Worm (Caenorhabditis elegans) whole organism, late embryonic: ENCODE measurements around the gene F18A11.3.
"Not testable (repeated sequence)": the region's sequence is repeated elsewhere in the genome, so short reads cannot be mapped to it uniquely, and the experiment has no call there.

Experiments used
- C08G9.2 ChIP-seq: sonication (generic microtip); optimal IDR thresholded peaks from 2 replicates; lab custom pipeline; 2016; ENCODE audit warnings: mild to moderate bottlenecking, missing genetic modification characterization, moderate library complexity, missing compliant biosample characterization
- K09A11.1 ChIP-seq: sonication (generic microtip); optimal IDR thresholded peaks from 2 replicates; lab custom pipeline; 2017; ENCODE audit warnings: antibody characterized with exemption, mild to moderate bottlenecking, missing genetic modification characterization, missing compliant biosample characterization; ENCODE audit not compliant: insufficient read depth
- Y22D7AL.16 ChIP-seq: sonication (generic microtip); optimal IDR thresholded peaks from 2 replicates; lab custom pipeline; 2016; ENCODE audit warnings: missing genetic modification characterization, missing compliant biosample characterization
- ahr-1 ChIP-seq: sonication (generic microtip); optimal IDR thresholded peaks from 2 replicates; lab custom pipeline; 2016; ENCODE audit warnings: missing genetic modification characterization, missing compliant biosample characterization
- ceh-19 ChIP-seq: fragments of 200-800 bp; sonication (Bioruptor generic); optimal IDR thresholded peaks from 2 replicates; lab custom pipeline; 2018; ENCODE audit warnings: mild to moderate bottlenecking, missing genetic modification characterization, missing compliant biosample characterization
- ceh-2 ChIP-seq: sonication (generic microtip); optimal IDR thresholded peaks from 2 replicates; lab custom pipeline; 2016; ENCODE audit warnings: missing genotype, missing genetic modification characterization, missing compliant biosample characterization
- ceh-22 ChIP-seq: sonication (generic microtip); optimal IDR thresholded peaks from 2 replicates; lab custom pipeline; 2017; ENCODE audit warnings: missing biosample characterization, missing genetic modification characterization
- ceh-24 ChIP-seq: sonication (generic microtip); optimal IDR thresholded peaks from 2 replicates; lab custom pipeline; 2016; ENCODE audit warnings: mild to moderate bottlenecking, missing genetic modification characterization, missing compliant biosample characterization
- ceh-30 ChIP-seq: fragments of 150-350 bp; optimal IDR thresholded peaks from 2 replicates; lab custom pipeline; 2014; ENCODE audit warnings: missing biosample characterization, missing genetic modification characterization
- ceh-31 ChIP-seq: sonication (generic microtip); optimal IDR thresholded peaks from 2 replicates; lab custom pipeline; 2016; ENCODE audit warnings: missing genetic modification characterization, missing compliant biosample characterization
- ceh-34 ChIP-seq: sonication (generic microtip); optimal IDR thresholded peaks from 2 replicates; lab custom pipeline; 2016; ENCODE audit warnings: mild to moderate bottlenecking, missing genetic modification characterization, missing compliant biosample characterization
- ceh-48 ChIP-seq: sonication (generic microtip); optimal IDR thresholded peaks from 2 replicates; lab custom pipeline; 2016; ENCODE audit warnings: missing genetic modification characterization, inconsistent platforms, missing compliant biosample characterization
- ceh-6 ChIP-seq: fragments of 200-800 bp; sonication (Bioruptor generic); optimal IDR thresholded peaks from 2 replicates; lab custom pipeline; 2018; ENCODE audit warnings: mild to moderate bottlenecking, missing genetic modification characterization, missing compliant biosample characterization
- ceh-9 ChIP-seq: sonication (generic microtip); optimal IDR thresholded peaks from 2 replicates; lab custom pipeline; 2016; ENCODE audit warnings: mild to moderate bottlenecking, missing genetic modification characterization, inconsistent platforms, missing compliant biosample characterization
- dmd-4 ChIP-seq: sonication (generic microtip); optimal IDR thresholded peaks from 2 replicates; lab custom pipeline; 2016; ENCODE audit warnings: borderline replicate concordance, missing genetic modification characterization, missing compliant biosample characterization
- dve-1 ChIP-seq: sonication (generic microtip); optimal IDR thresholded peaks from 2 replicates; lab custom pipeline; 2017; ENCODE audit warnings: antibody characterized with exemption, mild to moderate bottlenecking, missing genetic modification characterization, missing compliant biosample characterization
- eyg-1 ChIP-seq: sonication (generic microtip); optimal IDR thresholded peaks from 2 replicates; lab custom pipeline; 2016; ENCODE audit warnings: missing genotype, missing genetic modification characterization, missing compliant biosample characterization
- fkh-10 ChIP-seq: fragments of 150-350 bp; optimal IDR thresholded peaks from 2 replicates; lab custom pipeline; 2014; ENCODE audit warnings: missing biosample characterization, missing genetic modification reagents, missing genetic modification characterization
- fkh-6 ChIP-seq: sonication (generic microtip); optimal IDR thresholded peaks from 2 replicates; lab custom pipeline; 2016; ENCODE audit warnings: missing genetic modification characterization, missing compliant biosample characterization
- hlh-30 ChIP-seq: sonication (generic microtip); optimal IDR thresholded peaks from 2 replicates; lab custom pipeline; 2017; ENCODE audit warnings: antibody characterized with exemption, missing genetic modification characterization, missing compliant biosample characterization; ENCODE audit not compliant: insufficient read depth
- lim-6 ChIP-seq: sonication (generic microtip); optimal IDR thresholded peaks from 2 replicates; lab custom pipeline; 2016; ENCODE audit warnings: missing genetic modification characterization, missing compliant biosample characterization
- lin-11 ChIP-seq: fragments of 200-800 bp; sonication (Bioruptor generic); optimal IDR thresholded peaks from 2 replicates; lab custom pipeline; 2018; ENCODE audit warnings: mild to moderate bottlenecking, missing genetic modification characterization, missing compliant biosample characterization
- madf-2 ChIP-seq: sonication (generic microtip); optimal IDR thresholded peaks from 2 replicates; lab custom pipeline; 2017; ENCODE audit warnings: missing genetic modification characterization, missing compliant biosample characterization
- nfya-1 ChIP-seq: sonication (generic microtip); optimal IDR thresholded peaks from 2 replicates; lab custom pipeline; 2017; ENCODE audit warnings: missing genetic modification characterization, mild to moderate bottlenecking, missing compliant biosample characterization, antibody characterized with exemption, moderate library complexity
- nhr-232 ChIP-seq: sonication (generic microtip); optimal IDR thresholded peaks from 2 replicates; lab custom pipeline; 2016; ENCODE audit warnings: missing genetic modification characterization, missing compliant biosample characterization
- pax-1 ChIP-seq: fragments of 150-350 bp; optimal IDR thresholded peaks from 2 replicates; lab custom pipeline; 2014; ENCODE audit warnings: missing biosample characterization, missing genetic modification characterization
- ref-2 ChIP-seq: sonication (generic microtip); optimal IDR thresholded peaks from 2 replicates; lab custom pipeline; 2016; ENCODE audit warnings: missing genetic modification characterization, missing compliant biosample characterization
- rnt-1 ChIP-seq: sonication (generic microtip); optimal IDR thresholded peaks from 2 replicates; lab custom pipeline; 2016; ENCODE audit warnings: missing genetic modification characterization, missing compliant biosample characterization
- sdc-2 ChIP-seq: sonication (generic microtip); optimal IDR thresholded peaks from 2 replicates; lab custom pipeline; 2016; ENCODE audit warnings: missing genotype, missing genetic modification characterization, missing compliant biosample characterization
- sox-2 ChIP-seq: fragments of 200-800 bp; sonication (Bioruptor generic); IDR thresholded peaks from 2 replicates; pipeline ENCODE4 v1.3.6; 2022; ENCODE audit warnings: missing genetic modification reagents, missing genetic modification characterization, missing compliant biosample characterization
- tbx-7 ChIP-seq: sonication (generic microtip); optimal IDR thresholded peaks from 2 replicates; lab custom pipeline; 2016; ENCODE audit warnings: missing genotype, missing genetic modification characterization, missing compliant biosample characterization
- unc-42 ChIP-seq: sonication (generic microtip); optimal IDR thresholded peaks from 2 replicates; lab custom pipeline; 2016; ENCODE audit warnings: missing genotype, missing genetic modification characterization, missing compliant biosample characterization
- unc-55 ChIP-seq: sonication (generic microtip); optimal IDR thresholded peaks from 2 replicates; lab custom pipeline; 2017; ENCODE audit warnings: missing biosample characterization, missing genetic modification reagents, missing genetic modification characterization

Gene F18A11.3

DNA sequence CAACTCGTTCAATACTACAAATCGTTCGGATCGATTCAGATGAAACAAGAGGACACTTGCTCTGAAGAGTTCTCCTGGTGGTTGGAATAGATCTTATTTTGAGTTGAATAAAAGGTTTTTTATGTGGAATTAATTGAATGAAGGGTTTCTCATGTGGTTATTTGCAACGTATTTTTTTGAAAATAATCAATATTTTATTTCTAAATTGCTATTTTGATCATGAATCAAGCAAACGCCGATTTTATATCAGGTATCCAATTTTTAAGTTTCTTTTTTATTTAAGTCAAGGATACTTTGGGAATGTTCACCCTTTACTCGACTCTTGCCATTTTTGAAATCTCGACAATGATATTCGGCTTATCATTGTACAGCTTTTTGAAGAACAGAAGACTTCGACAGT, 44.0 kb upstream of the F18A11.3 start, which contains the start of gene Y81G3A.2:
Gene Y81G3A.2, plus strand, starts transcription at position 301 of the 400 bp plus-strand sequence.
- not testable (repeated sequence) for TF ChIP-seq unc-42; rnt-1; C08G9.2 (tag; lab: Kevin White, UChicago)

DNA sequence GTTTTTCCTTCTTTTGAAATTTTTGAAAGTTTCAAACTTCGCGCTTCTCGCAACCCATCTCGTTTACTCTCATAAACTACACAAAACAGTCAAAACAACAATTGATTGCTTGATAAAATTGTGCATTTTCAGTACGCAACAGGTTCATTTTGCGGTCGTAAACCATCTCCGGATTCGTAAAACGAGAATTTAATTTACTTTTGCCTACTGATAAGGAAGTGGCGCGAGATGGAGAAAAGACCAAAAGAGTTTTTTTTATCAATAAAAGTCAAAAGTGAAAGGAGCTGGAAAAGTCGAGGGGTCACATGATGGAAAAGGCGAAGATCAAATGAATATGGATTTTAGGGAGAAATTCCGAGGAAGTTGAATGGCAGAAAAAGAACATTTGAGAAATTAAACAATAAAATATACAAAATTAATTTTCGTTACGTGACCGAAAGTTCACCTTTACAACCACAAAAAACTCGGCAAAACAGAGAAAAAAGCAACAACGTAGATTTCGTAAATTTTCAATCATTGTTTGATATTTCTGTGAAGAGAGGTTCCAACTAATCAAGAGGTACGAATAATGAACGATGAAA, 42.3 kb upstream of the F18A11.3 start, which contains the start of gene F42G4.6:
Gene F42G4.6, plus strand, starts transcription at position 531 of the 581 bp plus-strand sequence.
- TF ChIP-seq ceh-6 (GFP tag; lab: Kevin White, UChicago) (no peak), tbx-7 (no peak), ceh-30 (tag; lab: Kevin White, UChicago) (no peak), ceh-48 (tag; lab: Kevin White, UChicago) (no peak), dmd-4 (tag; lab: Kevin White, UChicago) (no peak), lim-6 (tag; lab: Kevin White, UChicago) (no peak), eyg-1 (tag; lab: Kevin White, UChicago) (no peak), rnt-1 (no peak), nfya-1 (no peak), ceh-24 (no peak), ceh-31 (tag; lab: Kevin White, UChicago) (no peak), pax-1 (tag; lab: Kevin White, UChicago) (no peak), ref-2 (tag; lab: Kevin White, UChicago) (no peak), fkh-10 (GFP tag; lab: Kevin White, UChicago) (no peak), ceh-9 (tag; lab: Kevin White, UChicago) (no peak), madf-2 (tag; lab: Kevin White, UChicago) (no peak), nhr-232 (no peak), unc-55 (no peak), ceh-2 (tag; lab: Kevin White, UChicago) (no peak)

DNA sequence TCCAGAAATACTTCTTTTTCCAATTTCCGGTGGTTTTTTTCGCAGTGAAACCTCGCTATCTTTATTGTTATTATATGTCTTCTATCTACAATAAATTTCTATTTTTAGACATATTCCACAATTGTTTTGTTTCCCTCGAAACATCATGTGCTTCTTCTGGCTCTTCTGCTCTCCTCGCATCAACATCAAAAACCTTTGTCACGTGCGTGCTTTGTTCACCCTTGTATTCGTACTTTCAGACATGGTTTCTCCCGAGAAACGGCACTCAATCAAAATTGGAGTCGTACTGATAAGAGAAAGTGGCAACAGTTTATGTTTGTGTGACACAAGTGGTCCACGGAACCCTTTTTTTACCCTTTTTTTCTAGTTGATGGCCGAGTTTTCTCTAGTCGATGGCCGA, 41.1 kb upstream of the F18A11.3 start:
- TF ChIP-seq sox-2 (GFP tag; lab: Robert Waterston, UW) = no peak
- no peak for TF ChIP-seq dve-1 (tag; lab: Kevin White, UChicago)

DNA sequence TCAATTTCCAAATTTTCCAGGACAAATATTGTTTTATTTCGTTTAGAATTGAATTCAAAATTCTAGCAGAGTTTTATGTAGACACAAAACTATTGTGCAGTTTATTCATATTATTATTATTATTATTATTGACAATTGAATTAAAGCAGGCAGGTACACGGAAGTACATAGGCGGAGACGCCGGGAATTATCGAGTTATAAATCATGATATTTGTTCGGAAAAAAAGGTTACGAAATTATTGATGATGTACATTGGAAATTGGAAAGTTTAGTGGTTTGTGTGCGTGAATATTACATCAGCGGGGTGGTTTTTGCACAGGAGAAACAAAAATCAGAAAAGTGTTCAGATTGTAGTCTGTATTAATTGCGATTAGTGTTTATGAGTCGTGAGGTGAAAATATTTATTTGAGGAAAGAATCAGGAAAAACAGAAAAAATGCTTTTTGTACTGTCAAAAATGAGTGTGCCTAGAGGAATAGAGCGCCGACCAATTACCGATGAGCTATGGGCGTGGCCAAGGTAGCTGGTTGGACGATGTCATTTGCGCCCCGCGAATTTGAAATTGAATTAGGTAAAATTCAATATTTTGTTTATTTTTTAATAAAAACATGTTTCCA, 39.8 kb upstream of the F18A11.3 start:
- no peak for TF ChIP-seq unc-55
- TF ChIP-seq hlh-30 (tag; lab: Kevin White, UChicago) = no peak
- TF ChIP-seq ceh-2 (tag; lab: Kevin White, UChicago) = no peak
- no peak for TF ChIP-seq lin-11 (tag; lab: Kevin White, UChicago)
- TF ChIP-seq K09A11.1 (tag; lab: Kevin White, UChicago) = no peak
- no peak for TF ChIP-seq ceh-34 (tag; lab: Kevin White, UChicago)
- TF ChIP-seq ahr-1 (tag; lab: Kevin White, UChicago) = no peak
- TF ChIP-seq sdc-2 = no peak
- no peak for TF ChIP-seq Y22D7AL.16 (tag; lab: Kevin White, UChicago)
- no peak for TF ChIP-seq fkh-6 (tag; lab: Kevin White, UChicago)

DNA sequence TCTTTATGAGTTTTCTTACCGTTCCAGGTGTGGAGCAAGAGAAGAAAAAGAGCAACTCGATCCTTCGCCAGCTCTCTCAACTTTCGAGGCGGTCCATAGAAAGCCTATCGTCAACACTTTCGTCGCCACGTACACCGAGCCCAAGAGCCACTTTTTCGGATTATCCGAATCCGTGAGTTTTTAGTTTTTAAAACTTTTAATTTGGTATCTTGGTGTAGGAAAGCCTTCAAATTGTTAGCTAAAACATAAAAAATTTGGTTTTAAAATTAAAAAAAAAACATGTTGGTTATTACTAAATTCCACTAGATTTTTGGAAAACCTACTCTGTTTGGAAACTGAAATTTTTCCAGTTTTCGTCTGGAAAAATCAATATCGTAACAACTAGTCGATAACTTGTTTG, 37.1 kb upstream of the F18A11.3 start:
- TF ChIP-seq ceh-19 = no peak

DNA sequence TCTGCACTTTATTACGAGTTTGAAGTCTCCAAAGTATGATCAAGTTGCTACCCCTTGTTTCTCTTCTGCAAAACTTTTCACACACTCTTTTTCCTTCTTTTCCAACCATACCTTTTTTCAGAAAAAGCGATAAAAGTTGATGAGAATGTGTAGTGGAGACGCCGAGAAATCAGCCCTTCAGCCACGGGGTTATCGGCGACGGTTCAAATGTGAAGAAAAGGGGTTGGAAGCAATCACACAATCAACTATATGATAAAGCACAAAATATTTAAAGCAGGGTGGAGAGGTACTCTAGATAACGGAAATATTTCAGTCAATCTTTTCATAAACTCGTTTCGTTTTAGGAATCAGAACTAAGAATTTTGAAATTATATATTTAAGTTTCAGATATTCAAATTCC, 36.5 kb upstream of the F18A11.3 start, which contains the start of gene F42G4.5:
Gene F42G4.5, plus strand, starts transcription at position 379 of the 400 bp plus-strand sequence.
- TF ChIP-seq ceh-22 (tag; lab: Kevin White, UChicago) = no peak
